Worm (Caenorhabditis elegans): ENCODE measurements around the gene fmil-1.

The fmil-1 gene

DNA sequence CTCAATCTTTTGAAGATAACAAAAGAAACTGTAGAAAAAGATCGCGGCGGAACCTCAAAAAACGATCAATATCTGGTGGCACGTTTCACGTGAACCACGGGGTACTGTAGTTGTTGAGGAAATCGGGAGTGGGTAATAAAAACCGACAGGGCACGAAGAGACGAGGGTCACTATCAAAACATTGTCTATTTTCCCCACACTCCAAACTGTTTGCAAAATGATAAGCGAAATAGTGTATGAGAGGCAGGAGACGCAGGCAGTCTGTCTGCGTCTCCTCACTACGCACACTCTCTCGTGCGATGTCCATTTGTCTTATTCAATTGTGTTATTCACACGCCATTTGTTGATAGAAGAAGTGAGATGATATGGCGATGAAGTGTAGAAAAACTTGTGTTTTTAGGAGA, 15.1 kb downstream of the fmil-1 start (continued):
- TF ChIP-seq nhr-102 (tag; optimal IDR thresholded peaks at IDR 0.05) = peak; percentile 52
- TF ChIP-seq lim-7 (GFP tag; IDR thresholded peaks at IDR 0.05) = no peak
- TF ChIP-seq T26A8.4 (GFP tag; IDR thresholded peaks at IDR 0.05) = peak; percentile 61
- TF ChIP-seq pha-4 (GFP tag; IDR thresholded peaks at IDR 0.05) = no peak
- peak; percentile 37 for TF ChIP-seq pha-4 (tag; optimal IDR thresholded peaks at IDR 0.05)
- peak; percentile 68 for TF ChIP-seq php-3 (GFP tag; IDR thresholded peaks at IDR 0.05)
- no peak for TF ChIP-seq lin-1 (GFP tag; IDR thresholded peaks at IDR 0.05)
- peak; percentile 33 for TF ChIP-seq dpl-1 (GFP tag; optimal IDR thresholded peaks at IDR 0.05)
- peak; percentile 24 for TF ChIP-seq mep-1 (tag; optimal IDR thresholded peaks at IDR 0.05)
- TF ChIP-seq nhr-42 (GFP tag; IDR thresholded peaks at IDR 0.05) = peak; percentile 32; the same call in 1 of the 2 replicates
- no peak for TF ChIP-seq nhr-41 (GFP tag; IDR thresholded peaks at IDR 0.05)
- peak; percentile 29 for TF ChIP-seq nhr-77 (tag; optimal IDR thresholded peaks at IDR 0.05)
- no peak for TF ChIP-seq ceh-82 (tag; optimal IDR thresholded peaks at IDR 0.05)
- no peak for TF ChIP-seq pqm-1 (tag; optimal IDR thresholded peaks at IDR 0.05)
- peak; percentile 45 to 82 for TF ChIP-seq lsy-2 (tag; optimal IDR thresholded peaks at IDR 0.05)
- TF ChIP-seq hif-1 (tag; optimal IDR thresholded peaks at IDR 0.05) = peak in 1 of 2 experiments; percentile 11

ce11 chrIV:3652784-3653383, 15.6 kb downstream of the fmil-1 start:
- TF ChIP-seq ztf-7 (tag; optimal IDR thresholded peaks at IDR 0.05) (no peak), nhr-237 (tag; optimal IDR thresholded peaks at IDR 0.05) (no peak), nhr-28 (tag; optimal IDR thresholded peaks at IDR 0.05) (no peak), Y48G9A.11 (GFP tag; IDR thresholded peaks at IDR 0.05) (no peak), zag-1 (tag; optimal IDR thresholded peaks at IDR 0.05) (no peak), dmd-6 (GFP tag; IDR thresholded peaks at IDR 0.05) (no peak), nhr-102 (tag; optimal IDR thresholded peaks at IDR 0.05) (no peak), R02D3.7 (tag; optimal IDR thresholded peaks at IDR 0.05) (no peak), dpl-1 (GFP tag; optimal IDR thresholded peaks at IDR 0.05) (no peak)

- no peak for TF ChIP-seq Y105C5A.15 (GFP tag; IDR thresholded peaks at IDR 0.05)
- peak in 1 of 2 experiments; percentile 71 for TF ChIP-seq mdl-1 (tag; optimal IDR thresholded peaks at IDR 0.05)
- TF ChIP-seq nhr-237 (tag; optimal IDR thresholded peaks at IDR 0.05) = no peak
- TF ChIP-seq ceh-82 (tag; optimal IDR thresholded peaks at IDR 0.05) = no peak
- no peak for TF ChIP-seq ceh-44 (GFP tag; IDR thresholded peaks at IDR 0.05)
- no peak for TF ChIP-seq aha-1 (tag)
- no peak for TF ChIP-seq pqm-1 (tag; optimal IDR thresholded peaks at IDR 0.05)
- TF ChIP-seq Y5F2A.4 (GFP tag; optimal IDR thresholded peaks at IDR 0.05) = no peak
- TF ChIP-seq lim-7 (GFP tag; IDR thresholded peaks at IDR 0.05) = no peak
- TF ChIP-seq T26A8.4 (GFP tag; IDR thresholded peaks at IDR 0.05) = no peak
- TF ChIP-seq daf-8 (GFP tag; IDR thresholded peaks at IDR 0.05) = no peak
- TF ChIP-seq dpl-1 (GFP tag; optimal IDR thresholded peaks at IDR 0.05) = no peak
- peak in 1 of 2 experiments; percentile 21 for TF ChIP-seq lsy-2 (tag; optimal IDR thresholded peaks at IDR 0.05)
- TF ChIP-seq lin-38 (GFP tag; IDR thresholded peaks at IDR 0.05) = no peak
- no peak for TF ChIP-seq R02D3.7 (tag; optimal IDR thresholded peaks at IDR 0.05)
- TF ChIP-seq hlh-11 (tag; optimal IDR thresholded peaks at IDR 0.05) = peak; percentile 73
- TF ChIP-seq dve-1 (tag; optimal IDR thresholded peaks at IDR 0.05; ENCODE audit: insufficient read depth) = no peak
- TF ChIP-seq mes-2 (tag; optimal IDR thresholded peaks at IDR 0.05; ENCODE audit: poor library complexity, severe bottlenecking) = no peak
- no peak for TF ChIP-seq madf-5 (GFP tag; IDR thresholded peaks at IDR 0.05)
- TF ChIP-seq nhr-42 (GFP tag; IDR thresholded peaks at IDR 0.05) = no peak
- TF ChIP-seq attf-4 (tag; optimal IDR thresholded peaks at IDR 0.05) = no peak
- peak; percentile 90 for TF ChIP-seq mxl-2 (GFP tag; conservative IDR thresholded peaks at IDR 0.05)
- no peak for TF ChIP-seq hmg-1.1 (GFP tag; IDR thresholded peaks at IDR 0.05)
- TF ChIP-seq hif-1 (tag; optimal IDR thresholded peaks at IDR 0.05) = peak in 1 of 2 experiments; percentile 39
- TF ChIP-seq Y75B8A.6 (GFP tag; IDR thresholded peaks at IDR 0.05) = no peak
- TF ChIP-seq php-3 (GFP tag; IDR thresholded peaks at IDR 0.05) = no peak
- TF ChIP-seq daf-16 (GFP tag; optimal IDR thresholded peaks at IDR 0.05) = no peak
- TF ChIP-seq daf-16 (tag; optimal IDR thresholded peaks at IDR 0.05) = peak; percentile 27
- TF ChIP-seq dmd-6 (GFP tag; IDR thresholded peaks at IDR 0.05) = peak; percentile 60
- TF ChIP-seq ctbp-1 (GFP tag; IDR thresholded peaks at IDR 0.05) = no peak
- no peak for TF ChIP-seq nhr-102 (tag; optimal IDR thresholded peaks at IDR 0.05)
- no peak for TF ChIP-seq pha-4 (GFP tag; IDR thresholded peaks at IDR 0.05)
- no peak for TF ChIP-seq pha-4 (tag; optimal IDR thresholded peaks at IDR 0.05)
- TF ChIP-seq skn-1 (tag; optimal IDR thresholded peaks at IDR 0.05) = no peak
- TF ChIP-seq unc-39 (tag; optimal IDR thresholded peaks at IDR 0.05) = no peak
- no peak for TF ChIP-seq zag-1 (tag; optimal IDR thresholded peaks at IDR 0.05)
- no peak for TF ChIP-seq lin-39 (tag; optimal IDR thresholded peaks at IDR 0.05)
- peak; percentile 72 for TF ChIP-seq hlh-30 (tag; optimal IDR thresholded peaks at IDR 0.05; ENCODE audit: insufficient read depth)
Measured at ce11 chrIV:3652223-3652622, 16.3 kb downstream of the fmil-1 start.
